Worm (Caenorhabditis elegans): ENCODE measurements around the gene acs-21.

DNA sequence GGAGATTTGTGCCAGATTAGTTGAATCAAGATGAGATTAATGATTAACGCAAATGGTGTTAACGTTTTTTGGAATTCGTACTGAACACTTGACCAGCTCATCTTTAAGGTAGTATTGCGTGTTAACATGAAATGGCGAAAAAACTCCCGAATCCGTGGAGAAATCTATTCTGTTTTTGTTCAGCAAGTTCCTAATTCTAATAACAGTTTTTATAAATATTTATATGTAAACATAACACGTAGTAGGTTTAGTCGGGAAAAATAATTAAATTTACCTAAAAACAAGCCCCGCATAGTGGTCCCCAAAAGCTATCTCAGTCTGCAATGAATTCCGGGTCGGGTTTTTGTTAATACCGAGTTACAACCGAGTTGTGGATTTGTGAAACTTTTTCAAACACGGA lies 29.9 kb upstream of the acs-21 start, which contains the start of gene str-244:
- no peak for TF ChIP-seq flt-1 (GFP tag; IDR thresholded peaks at IDR 0.05)
- no peak for TF ChIP-seq ztf-23 (GFP tag; IDR thresholded peaks at IDR 0.05)
- TF ChIP-seq tab-1 (GFP tag; IDR thresholded peaks at IDR 0.05) = no peak
- no peak for TF ChIP-seq ref-1 (GFP tag; conservative IDR thresholded peaks at IDR 0.05)
- TF ChIP-seq med-1 (GFP tag; optimal IDR thresholded peaks at IDR 0.05; ENCODE audit: insufficient read depth) = no peak
- no peak for TF ChIP-seq ztf-29 (GFP tag; IDR thresholded peaks at IDR 0.05)
- TF ChIP-seq klf-2 (GFP tag; conservative IDR thresholded peaks at IDR 0.05) = no peak
- no peak for TF ChIP-seq cog-1 (tag; optimal IDR thresholded peaks at IDR 0.05)
- TF ChIP-seq T22C8.4 (GFP tag; IDR thresholded peaks at IDR 0.05) = no peak

All from whole organism, midembryonic.